Fruit fly (Drosophila melanogaster) Kc167 (cell line): Measurements from ENCODE around the gene Ankle2.

Source experiments
- Sin3A ChIP-seq: fragments of >200 bp; optimal IDR thresholded peaks from 2 replicates; lab custom pipeline; 2018; ENCODE audit warnings: missing external identifiers
- h ChIP-seq: fragments of >200 bp; optimal IDR thresholded peaks from 3 replicates; lab custom pipeline; 2018; ENCODE audit warnings: missing external identifiers
- psq ChIP-seq: fragments of >200 bp; optimal IDR thresholded peaks from 2 replicates; lab custom pipeline; 2017; ENCODE audit warnings: missing external identifiers
- ttk ChIP-seq: sonication (Bioruptor generic); optimal IDR thresholded peaks from 2 replicates; lab custom pipeline; 2017; ENCODE audit warnings: missing external identifiers

- TF ChIP-seq Sin3A (lab: Kevin White, UChicago) (no peak), psq (lab: Kevin White, UChicago) (no peak), h (no peak), ttk (no peak)
Measured at dm6 chrX:17585892-17586291, 6.9 kb upstream of the Ankle2 start.
